Worm (Caenorhabditis elegans) whole organism, mixed stage, embryonic: Measurements from ENCODE around the gene rhy-1.

Experiments used
- bed-3 ChIP-seq: fragments of 200-800 bp; sonication (Bioruptor generic); optimal IDR thresholded peaks from 3 replicates; lab custom pipeline; 2018; ENCODE audit warnings: mild to moderate bottlenecking, missing genetic modification characterization, moderate library complexity, missing compliant biosample characterization
- blmp-1 ChIP-seq: fragments of 150-350 bp; optimal IDR thresholded peaks from 2 replicates; lab custom pipeline; 2014; ENCODE audit warnings: missing biosample characterization, missing genetic modification characterization
- ceh-43 ChIP-seq: fragments of 200-800 bp; sonication (Bioruptor generic); optimal IDR thresholded peaks from 2 replicates; lab custom pipeline; 2018; ENCODE audit warnings: mild to moderate bottlenecking, missing genetic modification characterization, moderate library complexity, missing compliant biosample characterization
- ceh-83 ChIP-seq: fragments of 200-800 bp; sonication (Bioruptor generic); optimal IDR thresholded peaks from 2 replicates; lab custom pipeline; 2018; ENCODE audit warnings: mild to moderate bottlenecking, missing genetic modification characterization, missing compliant biosample characterization
- ces-1 ChIP-seq: fragments of 150-350 bp; optimal IDR thresholded peaks from 2 replicates; lab custom pipeline; 2014; ENCODE audit warnings: missing biosample characterization, missing genetic modification reagents, missing genetic modification characterization
- cnd-1 ChIP-seq: fragments of 200-800 bp; sonication (Bioruptor generic); optimal IDR thresholded peaks from 2 replicates; lab custom pipeline; 2018; ENCODE audit warnings: mild to moderate bottlenecking, missing genetic modification characterization, missing compliant biosample characterization
- elt-1 ChIP-seq: sonication (generic microtip); optimal IDR thresholded peaks from 2 replicates; lab custom pipeline; 2017; ENCODE audit warnings: missing genetic modification characterization, mild to moderate bottlenecking, missing compliant biosample characterization, antibody characterized with exemption, moderate library complexity, borderline replicate concordance; ENCODE audit not compliant: insufficient read depth
- elt-3 ChIP-seq: fragments of 150-350 bp; optimal IDR thresholded peaks from 2 replicates; lab custom pipeline; 2014; ENCODE audit warnings: missing biosample characterization, missing genetic modification characterization
- flh-1 ChIP-seq: fragments of 200-800 bp; sonication (Bioruptor generic); optimal IDR thresholded peaks from 2 replicates; lab custom pipeline; 2018; ENCODE audit warnings: mild to moderate bottlenecking, missing genetic modification characterization, moderate library complexity, missing compliant biosample characterization
- ham-2 ChIP-seq: fragments of 200-800 bp; sonication (Bioruptor generic); optimal IDR thresholded peaks from 2 replicates; lab custom pipeline; 2018; ENCODE audit warnings: mild to moderate bottlenecking, missing genetic modification characterization, missing compliant biosample characterization
- hlh-1 ChIP-seq: fragments of 150-350 bp; optimal IDR thresholded peaks from 2 replicates; lab custom pipeline; 2014; ENCODE audit warnings: missing biosample characterization, missing genetic modification reagents, missing genetic modification characterization
- lin-13 ChIP-seq: fragments of 150-350 bp; optimal IDR thresholded peaks from 2 replicates; lab custom pipeline; 2014; ENCODE audit warnings: missing biosample characterization, missing genetic modification characterization
- lin-32 ChIP-seq: fragments of 200-800 bp; sonication (Bioruptor generic); optimal IDR thresholded peaks from 2 replicates; lab custom pipeline; 2018; ENCODE audit warnings: mild to moderate bottlenecking, missing genetic modification characterization, missing compliant biosample characterization
- lsy-2 ChIP-seq: fragments of 150-350 bp; optimal IDR thresholded peaks from 2 replicates; lab custom pipeline; 2014; ENCODE audit warnings: missing biosample characterization, missing genetic modification characterization
- mab-5 ChIP-seq: fragments of 150-350 bp; optimal IDR thresholded peaks from 2 replicates; lab custom pipeline; 2014; ENCODE audit warnings: missing biosample characterization, missing genetic modification characterization
- mep-1 ChIP-seq: fragments of 150-350 bp; optimal IDR thresholded peaks from 2 replicates; lab custom pipeline; 2017; ENCODE audit warnings: missing biosample characterization, missing genetic modification reagents, missing genetic modification characterization, inconsistent platforms
- mls-2 ChIP-seq: sonication (generic microtip); optimal IDR thresholded peaks from 2 replicates; lab custom pipeline; 2016; ENCODE audit warnings: mild to moderate bottlenecking, missing genetic modification characterization, moderate library complexity, missing compliant biosample characterization
- nhr-12 ChIP-seq: fragments of 150-350 bp; optimal IDR thresholded peaks from 2 replicates; lab custom pipeline; 2014; ENCODE audit warnings: missing biosample characterization, missing genetic modification characterization
- nhr-237 ChIP-seq: fragments of 150-350 bp; optimal IDR thresholded peaks from 2 replicates; lab custom pipeline; 2014; ENCODE audit warnings: missing biosample characterization, missing genetic modification characterization
- nhr-28 ChIP-seq: fragments of 150-350 bp; optimal IDR thresholded peaks from 2 replicates; lab custom pipeline; 2014; ENCODE audit warnings: missing biosample characterization, missing genetic modification characterization
- nhr-76 ChIP-seq: sonication (generic microtip); optimal IDR thresholded peaks from 2 replicates; lab custom pipeline; 2017; ENCODE audit warnings: missing biosample characterization, missing genetic modification characterization
- pha-4 ChIP-seq: fragments of 150-350 bp; optimal IDR thresholded peaks from 2 replicates; lab custom pipeline; 2018; ENCODE audit warnings: missing biosample characterization, missing genetic modification reagents, missing genetic modification characterization
- sem-2 ChIP-seq: fragments of 200-800 bp; sonication (Bioruptor generic); optimal IDR thresholded peaks from 2 replicates; lab custom pipeline; 2018; ENCODE audit warnings: mild to moderate bottlenecking, missing genetic modification characterization, missing compliant biosample characterization
- snpc-4 ChIP-seq: fragments of 150-350 bp; optimal IDR thresholded peaks from 2 replicates; lab custom pipeline; 2014; ENCODE audit warnings: missing biosample characterization, missing genetic modification characterization
- unc-120 ChIP-seq: sonication (generic microtip); optimal IDR thresholded peaks from 2 replicates; lab custom pipeline; 2017; ENCODE audit warnings: missing genetic modification characterization, missing compliant biosample characterization; ENCODE audit not compliant: poor library complexity, severe bottlenecking
- unc-62 ChIP-seq: fragments of 150-350 bp; optimal IDR thresholded peaks from 2 replicates; lab custom pipeline; 2014; ENCODE audit warnings: missing biosample characterization, missing genetic modification reagents, missing genetic modification characterization
- zip-8 ChIP-seq: fragments of 150-350 bp; optimal IDR thresholded peaks from 2 replicates; lab custom pipeline; 2014; ENCODE audit warnings: missing biosample characterization, missing genetic modification characterization
- ztf-11 ChIP-seq: fragments of 150-350 bp; optimal IDR thresholded peaks from 2 replicates; lab custom pipeline; 2014; ENCODE audit warnings: missing biosample characterization, missing genetic modification characterization

The rhy-1 gene

ce11 chrII:9161023-9161422 lies at the start of gene rhy-1:
TSS of gene rhy-1 (plus strand) at chrII:9161379.
- TF ChIP-seq elt-3 (tag; lab: Kevin White, UChicago) (peak; percentile 42), lin-32 (no peak), pha-4 (tag; lab: Kevin White, UChicago) (no peak), unc-62 (GFP tag; lab: Kevin White, UChicago) (no peak), mep-1 (tag; lab: Kevin White, UChicago) (no peak)

ce11 chrII:9111471-9112016 lies 49.6 kb upstream of the rhy-1 start:
- TF ChIP-seq mep-1 (tag; lab: Kevin White, UChicago), result no peak
- TF ChIP-seq ham-2 (GFP tag; lab: Kevin White, UChicago), result no peak
- no peak for TF ChIP-seq ceh-43 (GFP tag; lab: Kevin White, UChicago)
- no peak for TF ChIP-seq unc-120 (tag; lab: Kevin White, UChicago)
- no peak for TF ChIP-seq mls-2 (tag; lab: Kevin White, UChicago)
- no peak for TF ChIP-seq cnd-1
- TF ChIP-seq ztf-11 (tag; lab: Kevin White, UChicago), result no peak
- TF ChIP-seq sem-2, result no peak
- TF ChIP-seq elt-3 (tag; lab: Kevin White, UChicago), result no peak
- TF ChIP-seq snpc-4, result no peak
- TF ChIP-seq lin-13, result no peak
- no peak for TF ChIP-seq nhr-28 (tag; lab: Kevin White, UChicago)
- TF ChIP-seq ces-1, result no peak

ce11 chrII:9112851-9113250 lies 48.3 kb upstream of the rhy-1 start, which contains the start of gene jun-1:
TSS of gene jun-1 (plus strand) at chrII:9113157.
- TF ChIP-seq unc-62 (GFP tag; lab: Kevin White, UChicago) (peak; percentile 89), ham-2 (GFP tag; lab: Kevin White, UChicago) (no peak), nhr-237 (tag; lab: Kevin White, UChicago) (peak; percentile 95), lsy-2 (tag; lab: Kevin White, UChicago) (peak; percentile 48), unc-120 (tag; lab: Kevin White, UChicago) (peak; percentile 83), zip-8 (tag; lab: Kevin White, UChicago) (no peak), mab-5 (tag; lab: Kevin White, UChicago) (no peak), mep-1 (tag; lab: Kevin White, UChicago) (peak; percentile 19), ces-1 (peak; percentile 76), elt-1 (tag; lab: Kevin White, UChicago) (no peak), pha-4 (tag; lab: Kevin White, UChicago) (peak; percentile 35), mls-2 (tag; lab: Kevin White, UChicago) (peak; percentile 32)
- TF ChIP-seq, all 35 proteins: peak for 8

ce11 chrII:9113759-9114158 lies 47.4 kb upstream of the rhy-1 start:
- TF ChIP-seq elt-1 (tag; lab: Kevin White, UChicago) (no peak), mab-5 (tag; lab: Kevin White, UChicago) (no peak), lin-32 (no peak), lsy-2 (tag; lab: Kevin White, UChicago) (no peak), nhr-28 (tag; lab: Kevin White, UChicago) (no peak), pha-4 (tag; lab: Kevin White, UChicago) (no peak), snpc-4 (no peak), blmp-1 (tag; lab: Kevin White, UChicago) (no peak), ceh-43 (GFP tag; lab: Kevin White, UChicago) (no peak), unc-120 (tag; lab: Kevin White, UChicago) (no peak), elt-3 (tag; lab: Kevin White, UChicago) (no peak), nhr-12 (tag; lab: Kevin White, UChicago) (no peak), nhr-76 (tag; lab: Kevin White, UChicago) (no peak)

- TF ChIP-seq nhr-76 (tag; lab: Kevin White, UChicago), result no peak
- no peak for TF ChIP-seq ceh-83 (GFP tag; lab: Kevin White, UChicago)
- no peak for TF ChIP-seq nhr-237 (tag; lab: Kevin White, UChicago)
- no peak for TF ChIP-seq cnd-1
- no peak for TF ChIP-seq ces-1
- no peak for TF ChIP-seq unc-62 (GFP tag; lab: Kevin White, UChicago)
- no peak for TF ChIP-seq flh-1 (GFP tag; lab: Kevin White, UChicago)
- TF ChIP-seq elt-3 (tag; lab: Kevin White, UChicago), result no peak
- TF ChIP-seq hlh-1 (tag; lab: Kevin White, UChicago), result no peak
- TF ChIP-seq lsy-2 (tag; lab: Kevin White, UChicago), result no peak
- TF ChIP-seq zip-8 (tag; lab: Kevin White, UChicago), result no peak
- no peak for TF ChIP-seq unc-120 (tag; lab: Kevin White, UChicago)
- TF ChIP-seq ztf-11 (tag; lab: Kevin White, UChicago), result no peak
- TF ChIP-seq bed-3 (GFP tag; lab: Kevin White, UChicago), result no peak
These were observed 46.2 kb upstream of the rhy-1 start for ce11 chrII:9114972-9115371.
